Worm (Caenorhabditis elegans) whole organism, young adult: ENCODE data around the gene ndua-12.

Experiments used
- B0336.3 ChIP-seq: fragments of 200-800 bp; sonication (Bioruptor generic); IDR thresholded peaks from 2 replicates; pipeline ENCODE4 v1.3.6; 2022; ENCODE audit warnings: missing genetic modification characterization, missing compliant biosample characterization
- C17E4.6 ChIP-seq: fragments of 200-800 bp; sonication (Bioruptor generic); IDR thresholded peaks from 2 replicates; pipeline ENCODE4 v1.3.6; 2022; ENCODE audit warnings: missing genetic modification reagents, missing genetic modification characterization, missing compliant biosample characterization
- ceh-100 ChIP-seq: fragments of 200-800 bp; sonication (Bioruptor generic); IDR thresholded peaks from 2 replicates; pipeline ENCODE4 v1.3.6; 2022; ENCODE audit warnings: missing genetic modification reagents, missing genetic modification characterization, missing compliant biosample characterization
- nhr-90 ChIP-seq: sonication (generic microtip); optimal IDR thresholded peaks from 2 replicates; lab custom pipeline; 2016; ENCODE audit warnings: missing genotype, mild to moderate bottlenecking, missing genetic modification characterization, missing compliant biosample characterization
- snpc-4 ChIP-seq, 5 experiments: fragments of 150-350 bp in 1 of 5; sonication (generic microtip) in 4 of 5; optimal IDR thresholded peaks; 2 replicates each; lab custom pipeline; 2014 to 2018; ENCODE audit warnings: missing genetic modification characterization in 5 of 5, missing biosample characterization in 3 of 5, antibody characterized with exemption in 2 of 5, mild to moderate bottlenecking in 2 of 5, missing compliant biosample characterization in 2 of 5, missing genotype in 2 of 5, moderate library complexity in 2 of 5, missing genetic modification reagents in 1 of 5
- unc-130 ChIP-seq: sonication (generic microtip); optimal IDR thresholded peaks from 2 replicates; lab custom pipeline; 2016; ENCODE audit warnings: missing genetic modification reagents, missing genetic modification characterization, missing compliant biosample characterization

DNA sequence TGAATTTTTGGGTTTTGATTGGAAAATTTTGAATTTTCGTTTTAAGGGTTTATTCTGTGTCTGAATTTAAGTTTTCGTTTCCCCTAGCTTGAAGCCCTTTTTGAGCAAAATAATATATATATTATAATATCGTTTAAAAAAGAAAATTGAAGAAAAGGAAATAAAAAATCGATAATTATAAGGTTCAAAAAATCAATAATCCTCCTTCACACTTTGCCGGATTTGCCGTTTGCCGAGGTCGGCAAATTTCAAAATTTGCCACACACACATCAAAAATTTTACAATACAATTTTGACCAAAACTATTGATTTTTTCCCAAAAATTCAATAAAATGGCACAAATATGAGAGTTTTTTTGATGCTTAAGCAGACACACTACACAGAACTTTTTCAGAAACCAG is 16.9 kb upstream of the ndua-12 start:
- TF ChIP-seq ceh-100 (GFP tag; lab: Robert Waterston, UW) (no peak), unc-130 (GFP tag; lab: Kevin White, UChicago) (no peak), nhr-90 (tag; lab: Kevin White, UChicago) (no peak), C17E4.6 (GFP tag; lab: Robert Waterston, UW) (no peak), B0336.3 (no peak), snpc-4 (GFP tag; optimal IDR thresholded peaks at IDR 0.05; lab: Kevin White, UChicago) (no peak), snpc-4 (tag; optimal IDR thresholded peaks at IDR 0.05; lab: Kevin White, UChicago) (no peak)
